Fruit fly (Drosophila melanogaster) whole organism, embryonic: Measurements from ENCODE around the gene Dbp21E2.

Experiments
- Awh ChIP-seq: fragments of 200-800 bp; sonication (Bioruptor generic); IDR thresholded peaks from 2 replicates; pipeline ENCODE4, ENCODE4 v1.3.6; 2022; ENCODE audit warnings: missing biosample characterization, missing genetic modification characterization
- Bgb ChIP-seq: fragments of 200-800 bp; sonication (Bioruptor generic); IDR thresholded peaks from 2 replicates; pipeline ENCODE4 v1.3.6; 2022; ENCODE audit warnings: missing biosample characterization, missing genetic modification characterization; ENCODE audit not compliant: partially characterized antibody
- CG1024 ChIP-seq: fragments of 200-800 bp; sonication (Bioruptor generic); IDR thresholded peaks from 2 replicates; pipeline ENCODE4 v1.3.6; 2022; ENCODE audit warnings: missing biosample characterization, missing genetic modification characterization
- CG10274 ChIP-seq: fragments of 200-800 bp; sonication (Bioruptor generic); optimal IDR thresholded peaks from 3 replicates; lab custom pipeline; 2017; ENCODE audit warnings: missing biosample characterization, mild to moderate bottlenecking, missing genetic modification characterization
- CG11093 ChIP-seq: fragments of 200-800 bp; sonication (Bioruptor generic); IDR thresholded peaks from 3 replicates; pipeline ENCODE4 v1.3.6; 2022; ENCODE audit warnings: missing biosample characterization, missing genetic modification characterization
- CG11247 ChIP-seq: fragments of 200-800 bp; sonication (Bioruptor generic); IDR thresholded peaks from 2 replicates; pipeline ENCODE4 v1.3.6; 2022; ENCODE audit warnings: missing biosample characterization, missing genetic modification characterization
- CG15696 ChIP-seq: fragments of 200-800 bp; sonication (Bioruptor generic); optimal IDR thresholded peaks from 2 replicates; lab custom pipeline; 2019; ENCODE audit warnings: missing biosample characterization, mild to moderate bottlenecking, missing genetic modification characterization, moderate library complexity
- CG1603 ChIP-seq: fragments of 200-800 bp; sonication (Bioruptor generic); optimal IDR thresholded peaks from 2 replicates; lab custom pipeline; 2019; ENCODE audit warnings: missing biosample characterization, mild to moderate bottlenecking, missing genetic modification characterization, moderate library complexity
- CG17385 ChIP-seq: fragments of 200-800 bp; sonication (Bioruptor generic); optimal IDR thresholded peaks from 3 replicates; lab custom pipeline; 2018; ENCODE audit warnings: missing biosample characterization, mild to moderate bottlenecking, missing genetic modification characterization
- CG18764 ChIP-seq: fragments of 200-800 bp; sonication (Bioruptor generic); optimal IDR thresholded peaks from 3 replicates; lab custom pipeline; 2016; ENCODE audit warnings: missing biosample characterization, missing genetic modification characterization
- CG2202 ChIP-seq: fragments of 200-800 bp; sonication (Bioruptor generic); optimal IDR thresholded peaks from 2 replicates; lab custom pipeline; 2018; ENCODE audit warnings: missing biosample characterization, mild to moderate bottlenecking, missing genetic modification characterization
- CG3407 ChIP-seq: fragments of 200-800 bp; sonication (Bioruptor generic); optimal IDR thresholded peaks from 2 replicates; lab custom pipeline; 2018; ENCODE audit warnings: missing biosample characterization, mild to moderate bottlenecking, missing genetic modification characterization
- CG4360 ChIP-seq: fragments of 200-800 bp; sonication (Bioruptor generic); IDR thresholded peaks from 2 replicates; pipeline ENCODE4 v1.3.6; 2022; ENCODE audit warnings: missing biosample characterization, missing genetic modification characterization
- CG4404 ChIP-seq: fragments of 200-800 bp; sonication (Bioruptor generic); IDR thresholded peaks from 2 replicates; pipeline ENCODE4 v1.3.6; 2022; ENCODE audit warnings: missing biosample characterization, missing genetic modification characterization
- CG4617 ChIP-seq: fragments of 200-800 bp; sonication (Bioruptor generic); optimal IDR thresholded peaks from 3 replicates; lab custom pipeline; 2016; ENCODE audit warnings: missing biosample characterization, missing genetic modification characterization, borderline replicate concordance
- CG7357 ChIP-seq: fragments of 200-800 bp; sonication (Bioruptor generic); IDR thresholded peaks from 3 replicates; pipeline ENCODE4 v1.3.6; 2022; ENCODE audit warnings: missing biosample characterization, missing genetic modification characterization
- CG7839 ChIP-seq: fragments of 200-800 bp; sonication (Bioruptor generic); optimal IDR thresholded peaks from 3 replicates; lab custom pipeline; 2018; ENCODE audit warnings: missing biosample characterization, mild to moderate bottlenecking, missing genetic modification characterization, moderate library complexity
- CG9215 ChIP-seq: fragments of 200-800 bp; sonication (Bioruptor generic); IDR thresholded peaks from 2 replicates; pipeline ENCODE4 v1.3.6; 2022; ENCODE audit warnings: missing biosample characterization, missing genetic modification characterization
- D19A ChIP-seq: fragments of 200-800 bp; optimal IDR thresholded peaks from 3 replicates; lab custom pipeline; 2019; ENCODE audit warnings: missing biosample characterization, mild to moderate bottlenecking, missing genetic modification characterization, moderate library complexity
- Dbx ChIP-seq: fragments of 200-800 bp; sonication (Bioruptor generic); IDR thresholded peaks from 3 replicates; pipeline ENCODE4 v1.3.6; 2022; ENCODE audit warnings: missing biosample characterization, missing genetic modification characterization
- Dfd ChIP-seq, 2 experiments: fragments of >200 bp; optimal IDR thresholded peaks; 2 replicates each; lab custom pipeline; 2017; ENCODE audit warnings: missing biosample characterization in 2 of 2, missing genetic modification characterization in 2 of 2
- Dll ChIP-seq: fragments of 200-800 bp; sonication (Bioruptor generic); IDR thresholded peaks from 4 replicates; pipeline ENCODE4 v1.3.6; 2022; ENCODE audit warnings: missing biosample characterization, missing genetic modification characterization; ENCODE audit not compliant: partially characterized antibody
- Dp ChIP-seq: fragments of 200-800 bp; sonication (Bioruptor generic); optimal IDR thresholded peaks from 2 replicates; lab custom pipeline; 2018; ENCODE audit warnings: missing biosample characterization, mild to moderate bottlenecking, missing genetic modification characterization, moderate library complexity
- ERR ChIP-seq: fragments of 200-800 bp; sonication (Bioruptor generic); optimal IDR thresholded peaks from 2 replicates; lab custom pipeline; 2016; ENCODE audit warnings: missing biosample characterization, missing genetic modification characterization
- HHEX ChIP-seq: fragments of 200-800 bp; sonication (Bioruptor generic); optimal IDR thresholded peaks from 3 replicates; lab custom pipeline; 2017; ENCODE audit warnings: missing biosample characterization, mild to moderate bottlenecking, missing genetic modification characterization, missing genetic modification reagents
- HmgD ChIP-seq: fragments of 200-800 bp; sonication (Bioruptor generic); optimal IDR thresholded peaks from 3 replicates; lab custom pipeline; 2016; ENCODE audit warnings: missing biosample characterization, missing genetic modification characterization
- Med ChIP-seq: fragments of 200-800 bp; sonication (Bioruptor generic); peaks from one replicate; lab custom pipeline; 2016; ENCODE audit warnings: missing biosample characterization, missing genetic modification characterization, mild to moderate bottlenecking, inconsistent platforms, moderate library complexity
- Mrtf ChIP-seq: fragments of 200-800 bp; sonication (Bioruptor generic); IDR thresholded peaks from 3 replicates; pipeline ENCODE4 v1.3.6; 2022; ENCODE audit warnings: missing biosample characterization, missing genetic modification characterization
- Sox102F ChIP-seq: fragments of 200-800 bp; sonication (Bioruptor generic); optimal IDR thresholded peaks from 2 replicates; lab custom pipeline; 2018; ENCODE audit warnings: missing biosample characterization, mild to moderate bottlenecking, missing genetic modification characterization, moderate library complexity
- ac ChIP-seq: fragments of 200-800 bp; sonication (Bioruptor generic); optimal IDR thresholded peaks from 3 replicates; lab custom pipeline; 2017; ENCODE audit warnings: missing biosample characterization, mild to moderate bottlenecking, missing genetic modification characterization
- ato ChIP-seq: fragments of 200-800 bp; sonication (Bioruptor generic); IDR thresholded peaks from 2 replicates; pipeline ENCODE4 v1.3.6; 2022; ENCODE audit warnings: missing biosample characterization, missing genetic modification characterization; ENCODE audit not compliant: partially characterized antibody
- chif ChIP-seq, 2 experiments: fragments of 200-800 bp; sonication (Bioruptor generic); optimal IDR thresholded peaks; 3 replicates each; lab custom pipeline; 2016; ENCODE audit warnings: missing biosample characterization in 2 of 2, missing genetic modification characterization in 2 of 2
- crp ChIP-seq, 2 experiments: fragments of 200-800 bp; sonication (Bioruptor generic); optimal IDR thresholded peaks; 2 replicates in 1 of 2; 3 replicates in 1 of 2; lab custom pipeline; 2017; ENCODE audit warnings: missing biosample characterization in 2 of 2, missing genetic modification characterization in 2 of 2, mild to moderate bottlenecking in 1 of 2, moderate library complexity in 1 of 2
- gcm2 ChIP-seq: fragments of 200-800 bp; sonication (Bioruptor generic); optimal IDR thresholded peaks from 2 replicates; lab custom pipeline; 2016; ENCODE audit warnings: missing biosample characterization, missing genetic modification characterization
- gem ChIP-seq: fragments of 200-800 bp; sonication (Bioruptor generic); optimal IDR thresholded peaks from 2 replicates; lab custom pipeline; 2019; ENCODE audit warnings: missing biosample characterization, mild to moderate bottlenecking, missing genetic modification characterization, moderate library complexity
- grau ChIP-seq: fragments of 200-800 bp; optimal IDR thresholded peaks from 3 replicates; lab custom pipeline; 2019; ENCODE audit warnings: missing biosample characterization, mild to moderate bottlenecking, missing genetic modification characterization, moderate library complexity
- jumu ChIP-seq: fragments of 200-800 bp; sonication (Bioruptor generic); optimal IDR thresholded peaks from 3 replicates; lab custom pipeline; 2016; ENCODE audit warnings: missing biosample characterization, missing genetic modification characterization
- nmo ChIP-seq: fragments of 200-800 bp; sonication (Bioruptor generic); optimal IDR thresholded peaks from 2 replicates; lab custom pipeline; 2018; ENCODE audit warnings: missing biosample characterization, mild to moderate bottlenecking, missing genetic modification characterization, moderate library complexity
- pfk ChIP-seq: fragments of 200-800 bp; sonication (Bioruptor generic); optimal IDR thresholded peaks from 2 replicates; lab custom pipeline; 2018; ENCODE audit warnings: missing biosample characterization, mild to moderate bottlenecking, missing genetic modification characterization, moderate library complexity
- ro ChIP-seq: fragments of 200-800 bp; sonication (Bioruptor generic); IDR thresholded peaks from 2 replicates; pipeline ENCODE4 v1.3.6; 2022; ENCODE audit warnings: missing biosample characterization, missing genetic modification characterization
- row ChIP-seq: fragments of 200-800 bp; sonication (Bioruptor generic); IDR thresholded peaks from 3 replicates; pipeline ENCODE4 v1.3.6; 2022; ENCODE audit warnings: missing biosample characterization, missing genetic modification characterization
- slp2 ChIP-seq: fragments of 200-800 bp; sonication (Bioruptor generic); optimal IDR thresholded peaks from 2 replicates; lab custom pipeline; 2016; ENCODE audit warnings: missing biosample characterization, missing genetic modification characterization
- sqz ChIP-seq: fragments of 200-800 bp; sonication (Bioruptor generic); optimal IDR thresholded peaks from 3 replicates; lab custom pipeline; 2018; ENCODE audit warnings: missing biosample characterization, mild to moderate bottlenecking, missing genetic modification characterization
- ssp ChIP-seq: fragments of 200-800 bp; sonication (Bioruptor generic); IDR thresholded peaks from 2 replicates; pipeline ENCODE4 v1.3.6; 2022; ENCODE audit warnings: missing biosample characterization, missing genetic modification characterization
- stc ChIP-seq: fragments of 200-800 bp; sonication (Bioruptor generic); IDR thresholded peaks from 2 replicates; pipeline ENCODE4 v1.3.6; 2022; ENCODE audit warnings: missing biosample characterization, missing genetic modification characterization
- tll ChIP-seq, 2 experiments: fragments of 200-800 bp in 1 of 2; fragments of >200 bp in 1 of 2; sonication (Bioruptor generic) in 1 of 2; optimal IDR thresholded peaks; 2 replicates each; lab custom pipeline; 2017 to 2019; ENCODE audit warnings: missing biosample characterization in 2 of 2, missing genetic modification characterization in 2 of 2, mild to moderate bottlenecking in 1 of 2, moderate library complexity in 1 of 2
- unc-4 ChIP-seq: fragments of 200-800 bp; sonication (Bioruptor generic); IDR thresholded peaks from 2 replicates; pipeline ENCODE4 v1.3.6; 2022; ENCODE audit warnings: missing biosample characterization, missing genetic modification characterization; ENCODE audit not compliant: partially characterized antibody
- wek ChIP-seq: fragments of 200-800 bp; sonication (Bioruptor generic); optimal IDR thresholded peaks from 3 replicates; lab custom pipeline; 2018; ENCODE audit warnings: missing biosample characterization, mild to moderate bottlenecking, missing genetic modification characterization, moderate library complexity
- zen2 ChIP-seq: fragments of 200-800 bp; sonication (Bioruptor generic); IDR thresholded peaks from 3 replicates; pipeline ENCODE4 v1.3.6; 2022; ENCODE audit warnings: missing biosample characterization, missing genetic modification characterization; ENCODE audit not compliant: partially characterized antibody

The Dbp21E2 gene

DNA sequence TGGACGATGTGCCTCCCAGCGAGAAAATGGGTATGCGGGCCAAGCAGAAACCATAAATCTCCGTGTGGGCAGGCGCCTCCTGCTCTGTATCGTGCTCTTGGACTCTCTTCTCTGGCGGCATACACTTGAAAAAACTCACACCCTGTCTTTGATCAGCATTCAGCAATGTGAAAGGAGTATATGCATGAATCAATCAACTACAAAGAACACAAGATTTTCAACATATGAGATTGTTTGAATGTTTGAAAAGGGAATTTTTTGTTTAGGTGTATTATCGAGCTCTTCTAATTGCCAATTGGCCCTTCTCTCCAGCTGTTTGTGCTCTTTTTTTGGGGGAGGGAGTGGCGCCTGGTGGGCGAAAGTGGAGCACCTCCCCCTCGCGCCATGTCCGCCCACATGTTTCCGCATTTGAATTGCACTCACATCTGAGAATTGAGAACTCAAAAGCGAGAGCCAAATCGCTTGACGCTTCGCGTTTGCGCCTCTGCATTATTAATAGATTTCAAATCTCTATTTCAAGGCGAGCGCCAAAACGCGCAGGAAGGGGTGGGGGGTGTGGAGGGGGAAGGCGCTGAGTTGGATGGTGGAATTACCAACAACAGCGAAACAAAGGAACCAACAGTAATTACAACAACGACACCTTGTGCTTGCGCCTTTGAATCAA is 34.1 kb downstream of the Dbp21E2 start (continued):
- TF ChIP-seq grau (peak; percentile 86), Med (GFP tag; lab: Kevin White, UChicago) (peak; percentile 99), Dll (GFP tag; lab: Robert Waterston, UW) (no peak), CG7357 (GFP tag; lab: Robert Waterston, UW) (peak; percentile 75), CG3407 (GFP tag; lab: Kevin White, UChicago) (peak; percentile 78), ro (GFP tag; lab: Robert Waterston, UW) (peak; percentile 78), chif (GFP tag; optimal IDR thresholded peaks at IDR 0.05; lab: Kevin White, UChicago) (peak; percentile 85 to 87), CG4360 (GFP tag; lab: Robert Waterston, UW) (peak; percentile 63), HmgD (peak; percentile 17), Dp (GFP tag; lab: Kevin White, UChicago) (no peak), pfk (GFP tag; lab: Kevin White, UChicago) (no peak), Dbx (peak; percentile 92), ato (no peak), row (GFP tag; lab: Robert Waterston, UW) (peak; percentile 93), ERR (GFP tag; lab: Kevin White, UChicago) (peak; percentile 85), CG15696 (tag; lab: Kevin White, UChicago) (peak; percentile 31), gcm2 (GFP tag; lab: Kevin White, UChicago) (peak; percentile 78), wek (GFP tag; lab: Kevin White, UChicago) (peak; percentile 78), CG1024 (peak; percentile 78), CG2202 (peak; percentile 37), HHEX (GFP tag; lab: Kevin White, UChicago) (peak; percentile 90), CG17385 (peak; percentile 84), slp2 (GFP tag; lab: Kevin White, UChicago) (peak; percentile 85), CG18764 (GFP tag; lab: Kevin White, UChicago) (peak; percentile 81), sqz (peak; percentile 44), unc-4 (GFP tag; lab: Robert Waterston, UW) (no peak), D19A (tag; lab: Kevin White, UChicago) (peak; percentile 72), zen2 (GFP tag; lab: Robert Waterston, UW) (no peak), Dfd (GFP tag; optimal IDR thresholded peaks at IDR 0.05; lab: Kevin White, UChicago) (no peak), CG4617 (GFP tag; lab: Kevin White, UChicago) (peak; percentile 38), ac (GFP tag; lab: Kevin White, UChicago) (no peak), crp (GFP tag; optimal IDR thresholded peaks at IDR 0.05; lab: Kevin White, UChicago) (peak in 1 of 2 experiments; percentile 64), CG4404 (GFP tag; lab: Robert Waterston, UW) (peak; percentile 64), CG11247 (GFP tag; lab: Robert Waterston, UW) (peak; percentile 87), jumu (peak; percentile 91), Sox102F (GFP tag; lab: Kevin White, UChicago) (peak; percentile 91), stc (peak; percentile 88), CG1603 (tag; lab: Kevin White, UChicago) (peak; percentile 94), CG10274 (GFP tag; lab: Kevin White, UChicago) (peak; percentile 68), CG11093 (peak; percentile 87; the same call in 2 of the 3 replicates), CG7839 (peak; percentile 90), Mrtf (GFP tag; lab: Robert Waterston, UW) (peak; percentile 91), tll (GFP tag; optimal IDR thresholded peaks at IDR 0.05; lab: Kevin White, UChicago) (no peak), CG9215 (GFP tag; lab: Robert Waterston, UW) (peak; percentile 72), ssp (peak; percentile 80), Bgb (no peak), Awh (GFP tag; lab: Robert Waterston, UW) (peak; percentile 87), nmo (peak; percentile 77), gem (tag; lab: Kevin White, UChicago) (peak; percentile 91)
